Fruit fly (Drosophila melanogaster) whole organism: ENCODE results near the gene vilya.

Experiments
- CG8478 ChIP-seq: fragments of >200 bp; optimal IDR thresholded peaks from 2 replicates; lab custom pipeline; 2018; ENCODE audit warnings: inconsistent platforms
- psq ChIP-seq: fragments of >200 bp; optimal IDR thresholded peaks from 2 replicates; lab custom pipeline; 2017
- usp ChIP-seq: fragments of >200 bp; optimal IDR thresholded peaks from 2 replicates; lab custom pipeline; 2017; ENCODE audit warnings: missing biosample characterization, missing genetic modification characterization, mixed read lengths

dm6 chrX:2683926-2684325 lies 42.6 kb upstream of the vilya start:
- TF ChIP-seq CG8478 (no peak), usp (GFP tag; lab: Kevin White, UChicago) (no peak), psq (lab: Kevin White, UChicago) (no peak)
